Worm (Caenorhabditis elegans) whole organism, early embryonic: ENCODE data around the gene B0491.6.

ENCODE experiments used
- aly-1 ChIP-seq: sonication (generic microtip); optimal IDR thresholded peaks from 2 replicates; lab custom pipeline; 2016; ENCODE audit warnings: missing genetic modification characterization, missing compliant biosample characterization
- ama-1 ChIP-seq: fragments of 150-350 bp; optimal IDR thresholded peaks from 2 replicates; lab custom pipeline; 2014
- sea-1 ChIP-seq: fragments of 200-800 bp; sonication (Bioruptor generic); conservative IDR thresholded peaks from 2 replicates; pipeline ENCODE4 v1.3.6; 2022; ENCODE audit warnings: missing genetic modification characterization, missing compliant biosample characterization
- tbx-11 ChIP-seq: fragments of 200-800 bp; sonication (Bioruptor generic); IDR thresholded peaks from 2 replicates; pipeline ENCODE4 v1.3.6; 2022; ENCODE audit warnings: missing genetic modification characterization, missing compliant biosample characterization
- tbx-37 ChIP-seq: fragments of 200-800 bp; sonication (Bioruptor generic); conservative IDR thresholded peaks from 2 replicates; pipeline ENCODE4 v1.3.6; 2022; ENCODE audit warnings: missing genetic modification reagents, missing genetic modification characterization, missing compliant biosample characterization

- TF ChIP-seq aly-1 (tag; lab: Kevin White, UChicago): no peak
- TF ChIP-seq sea-1 (GFP tag; lab: Robert Waterston, UW): no peak
- TF ChIP-seq ama-1 (lab: Kevin White, UChicago): no peak
- TF ChIP-seq tbx-37: no peak
- TF ChIP-seq tbx-11: no peak
Measured at ce11 chrII:11305627-11306449, 42.3 kb downstream of the B0491.6 start, which contains the start of gene rsf-1.
